Worm (Caenorhabditis elegans): ENCODE data around the gene vap-2.

vap-2 gene

DNA sequence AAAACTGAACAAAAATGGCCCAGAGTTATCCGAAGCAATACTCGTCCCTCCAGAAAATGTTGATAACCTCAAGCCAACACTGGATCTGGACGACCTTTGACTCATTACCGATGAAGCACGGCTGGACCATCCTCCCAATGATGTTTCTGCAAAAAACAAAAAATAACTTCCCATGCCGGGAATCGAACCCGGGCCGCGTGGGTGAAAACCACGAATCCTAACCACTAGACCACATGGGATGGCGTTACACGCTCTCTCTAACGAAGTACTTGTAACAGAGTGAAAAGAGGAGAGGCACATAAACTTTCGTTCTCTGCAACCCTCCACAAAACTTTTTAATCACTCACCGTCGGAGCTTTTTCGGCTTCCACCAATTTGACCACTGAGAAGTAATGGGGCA lies 28.8 kb upstream of the vap-2 start (continued):
- peak; percentile 72 for TF ChIP-seq snu-23 (GFP tag; optimal IDR thresholded peaks at IDR 0.05)
- TF ChIP-seq pag-3 (tag; optimal IDR thresholded peaks at IDR 0.05; ENCODE audit: borderline replicate concordance, insufficient read depth) = no peak
- peak; percentile 49 for TF ChIP-seq ceh-88 (GFP tag; IDR thresholded peaks at IDR 0.05)
- TF ChIP-seq mef-2 (tag; optimal IDR thresholded peaks at IDR 0.05) = no peak

DNA sequence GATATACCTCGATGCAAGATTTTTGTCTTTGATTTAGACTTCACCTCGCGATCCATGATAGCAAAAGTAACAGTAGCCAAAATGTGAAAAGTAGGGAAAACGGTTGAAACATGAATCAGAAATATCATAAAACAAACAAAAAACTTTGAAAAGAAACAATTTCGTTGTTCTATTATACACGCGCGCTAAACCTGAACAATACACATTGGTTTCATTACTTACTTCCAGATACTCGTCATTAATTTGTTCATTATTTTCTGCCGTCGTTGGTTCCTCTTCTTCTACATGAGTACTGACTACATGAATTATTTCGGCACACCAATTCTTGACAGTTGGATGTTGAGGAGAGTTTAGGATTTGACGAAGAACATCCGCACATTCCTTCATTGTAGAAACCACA lies 28.2 kb upstream of the vap-2 start, which contains the start of gene F31B12.3:
Gene F31B12.3, minus strand, starts transcription at position 101 of the 400 bp plus-strand sequence.
- no peak for TF ChIP-seq elt-2 (tag; optimal IDR thresholded peaks at IDR 0.05)

DNA sequence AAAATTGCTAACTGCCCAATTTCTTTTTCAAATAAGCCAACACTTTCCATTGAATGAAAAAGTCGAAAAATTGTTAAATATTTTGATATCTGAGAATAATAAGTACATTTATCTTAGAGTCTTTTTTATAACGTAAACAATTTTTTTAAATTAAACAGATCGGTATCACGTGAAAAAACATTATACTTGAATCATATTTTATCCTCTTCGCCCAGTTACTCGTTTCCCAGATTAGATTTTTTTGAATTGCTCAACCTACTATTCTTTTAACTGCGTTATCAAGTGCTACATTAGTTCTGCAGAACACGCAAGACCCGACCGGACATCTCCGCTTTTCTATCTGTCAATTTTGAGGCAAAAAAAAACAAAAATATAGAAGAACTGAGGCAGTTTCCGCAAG lies 12.1 kb upstream of the vap-2 start, which contains the start of gene F31B12.4:
Gene F31B12.4, plus strand, starts transcription at position 301 of the 400 bp plus-strand sequence.
- no peak for TF ChIP-seq tlp-1 (tag; optimal IDR thresholded peaks at IDR 0.05)
- TF ChIP-seq C04F5.9 (tag; optimal IDR thresholded peaks at IDR 0.05) = no peak
- no peak for TF ChIP-seq sup-37 (GFP tag; optimal IDR thresholded peaks at IDR 0.05)
- TF ChIP-seq nhr-84 (tag; optimal IDR thresholded peaks at IDR 0.05) = no peak

ce11 chrX:10794647-10795046 lies 2.3 kb upstream of the vap-2 start, which contains the start of gene T05A10.6:
Gene T05A10.6, minus strand, starts transcription at chrX:10794747.
- TF ChIP-seq ceh-8 (GFP tag; optimal IDR thresholded peaks at IDR 0.05) (no peak), nhr-71 (tag; optimal IDR thresholded peaks at IDR 0.05) (no peak), hpl-2 (GFP tag; optimal IDR thresholded peaks at IDR 0.05) (no peak), jun-1 (tag; optimal IDR thresholded peaks at IDR 0.05) (no peak), swsn-7 (tag; optimal IDR thresholded peaks at IDR 0.05) (no peak), pqm-1 (tag; optimal IDR thresholded peaks at IDR 0.05) (no peak), dpl-1 (GFP tag; optimal IDR thresholded peaks at IDR 0.05) (no peak), zip-4 (GFP tag; optimal IDR thresholded peaks at IDR 0.05) (no peak), mef-2 (tag; optimal IDR thresholded peaks at IDR 0.05) (no peak), pag-3 (tag; optimal IDR thresholded peaks at IDR 0.05; ENCODE audit: borderline replicate concordance, insufficient read depth) (no peak)

ce11 chrX:10787203-10787602 lies 5.1 kb downstream of the vap-2 start, which contains the start of gene ttr-14:
Gene ttr-14, plus strand, starts transcription at chrX:10787503.
- no peak for TF ChIP-seq isw-1 (GFP tag; IDR thresholded peaks at IDR 0.05)

DNA sequence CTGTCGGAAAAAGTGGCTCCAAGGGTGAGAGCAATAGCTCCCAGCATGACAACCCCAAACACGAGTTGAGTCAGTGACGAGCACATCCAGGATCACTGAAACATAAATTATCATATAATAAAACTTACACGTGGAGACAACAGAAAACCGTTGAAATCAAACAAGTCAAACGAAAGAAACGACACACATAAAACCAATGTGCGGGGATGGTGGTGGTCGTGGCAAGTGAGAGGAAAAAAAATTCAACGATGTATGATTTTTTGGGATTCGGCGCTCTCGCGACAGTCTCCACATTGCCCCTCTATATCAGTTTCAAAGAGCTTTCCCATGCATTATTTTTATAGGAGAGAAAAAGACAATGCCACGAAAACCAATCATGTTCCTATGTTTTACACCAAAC lies 8.5 kb downstream of the vap-2 start, which contains the start of gene clc-4:
Gene clc-4, minus strand, starts transcription at position 101 of the 400 bp plus-strand sequence.
- no peak for TF ChIP-seq sup-37 (GFP tag; optimal IDR thresholded peaks at IDR 0.05)
- TF ChIP-seq sptf-1 (tag; optimal IDR thresholded peaks at IDR 0.05) = no peak
- no peak for TF ChIP-seq ceh-63 (GFP tag; optimal IDR thresholded peaks at IDR 0.05)

- no peak for TF ChIP-seq ets-5 (GFP tag; IDR thresholded peaks at IDR 0.05)
- TF ChIP-seq zag-1 (tag; optimal IDR thresholded peaks at IDR 0.05) = no peak
- no peak for TF ChIP-seq egl-13 (tag; optimal IDR thresholded peaks at IDR 0.05)
- peak in 1 of 6 experiments; percentile 52 for TF ChIP-seq elt-3 (tag; optimal IDR thresholded peaks at IDR 0.05)
- TF ChIP-seq efl-3 (GFP tag; optimal IDR thresholded peaks at IDR 0.05) = no peak
- peak; percentile 1 for TF ChIP-seq snu-23 (GFP tag; optimal IDR thresholded peaks at IDR 0.05)
- peak in 1 of 2 experiments; percentile 28 for TF ChIP-seq lin-35 (GFP tag; optimal IDR thresholded peaks at IDR 0.05)
- no peak for TF ChIP-seq lin-39 (tag; optimal IDR thresholded peaks at IDR 0.05)
- TF ChIP-seq nhr-85 (tag) = peak; percentile 76
- no peak for TF ChIP-seq lin-15B (tag; optimal IDR thresholded peaks at IDR 0.05)
- no peak for TF ChIP-seq nhr-11 (tag; optimal IDR thresholded peaks at IDR 0.05)
- TF ChIP-seq efl-1 (optimal IDR thresholded peaks at IDR 0.05) = no peak
- peak in 1 of 2 experiments; percentile 16 for TF ChIP-seq efl-1 (GFP tag; optimal IDR thresholded peaks at IDR 0.05 in 1 of 2)
- peak; percentile 62 for TF ChIP-seq elt-2 (tag; optimal IDR thresholded peaks at IDR 0.05)
- no peak for TF ChIP-seq nhr-47 (tag; optimal IDR thresholded peaks at IDR 0.05)
- TF ChIP-seq nhr-71 (tag; optimal IDR thresholded peaks at IDR 0.05) = peak; percentile 48
- TF ChIP-seq nhr-20 (tag; optimal IDR thresholded peaks at IDR 0.05) = peak; percentile 46
Observed at ce11 chrX:10780542-10781266, 11.6 kb downstream of the vap-2 start.
